Fruit fly (Drosophila melanogaster): ENCODE measurements around the gene sqz.

Gene sqz

dm6 chr3R:19151848-19152787, 11.9 kb upstream of the sqz start (continued):
- TF ChIP-seq CG8388 (GFP tag; optimal IDR thresholded peaks at IDR 0.05) (peak; percentile 27), kay (GFP tag; optimal IDR thresholded peaks at IDR 0.05) (no peak), NC2β (GFP tag; optimal IDR thresholded peaks at IDR 0.05) (no peak), nmo (GFP tag; optimal IDR thresholded peaks at IDR 0.05) (peak; percentile 24), CG32767 (GFP tag; IDR thresholded peaks at IDR 0.05) (no peak), CG30403 (GFP tag; optimal IDR thresholded peaks at IDR 0.05) (peak; percentile 13), Ptx1 (GFP tag; IDR thresholded peaks at IDR 0.05) (peak; percentile 56), MESR4 (GFP tag; optimal IDR thresholded peaks at IDR 0.05) (no peak), CG16813 (GFP tag; IDR thresholded peaks at IDR 0.05; ENCODE audit: partially characterized antibody) (no peak), CG6791 (GFP tag; IDR thresholded peaks at IDR 0.05; ENCODE audit: partially characterized antibody) (no peak), ttk (GFP tag; IDR thresholded peaks at IDR 0.05) (peak; percentile 67), Hsf (GFP tag; optimal IDR thresholded peaks at IDR 0.05) (no peak), prd (optimal IDR thresholded peaks at IDR 0.05) (no peak), prd (GFP tag; IDR thresholded peaks at IDR 0.05) (peak; percentile 72; the same call in 2 of the 3 replicates), NfI (GFP tag; optimal IDR thresholded peaks at IDR 0.05) (peak; percentile 18), CG32532 (GFP tag; IDR thresholded peaks at IDR 0.05) (peak; percentile 66; the same call in 1 of the 2 replicates), CG31365 (tag; optimal IDR thresholded peaks at IDR 0.05) (no peak), dpn (GFP tag; optimal IDR thresholded peaks at IDR 0.05) (no peak), Jarid2 (GFP tag; optimal IDR thresholded peaks at IDR 0.05) (no peak), CG5953 (GFP tag; IDR thresholded peaks at IDR 0.05) (peak; percentile 36; the same call in 1 of the 2 replicates), oc (tag; optimal IDR thresholded peaks at IDR 0.05) (peak; percentile 35), mld (GFP tag; IDR thresholded peaks at IDR 0.05; ENCODE audit: partially characterized antibody) (no peak), slbo (GFP tag; IDR thresholded peaks at IDR 0.05) (peak; percentile 78), CG13424 (tag; optimal IDR thresholded peaks at IDR 0.05) (peak; percentile 27), Mes4 (GFP tag; optimal IDR thresholded peaks at IDR 0.05) (no peak), CG9817 (tag; optimal IDR thresholded peaks at IDR 0.05) (peak; percentile 35), CG10565 (GFP tag; optimal IDR thresholded peaks at IDR 0.05) (no peak), CG9727 (GFP tag; optimal IDR thresholded peaks at IDR 0.05) (peak; percentile 16), gem (tag; optimal IDR thresholded peaks at IDR 0.05) (peak; percentile 59), ab (GFP tag; optimal IDR thresholded peaks at IDR 0.05) (no peak), CG12155 (GFP tag; optimal IDR thresholded peaks at IDR 0.05) (no peak), knrl (GFP tag; IDR thresholded peaks at IDR 0.05; ENCODE audit: partially characterized antibody) (no peak), Asciz (GFP tag; optimal IDR thresholded peaks at IDR 0.05) (no peak), CG9215 (GFP tag; IDR thresholded peaks at IDR 0.05) (peak; percentile 34; the same call in 1 of the 2 replicates), Atf6 (GFP tag; IDR thresholded peaks at IDR 0.05) (peak; percentile 31; the same call in 1 of the 2 replicates), CG7372 (GFP tag; IDR thresholded peaks at IDR 0.05) (peak; percentile 54; the same call in 1 of the 2 replicates), CG16863 (GFP tag; optimal IDR thresholded peaks at IDR 0.05) (no peak), vnd (GFP tag; IDR thresholded peaks at IDR 0.05; ENCODE audit: partially characterized antibody) (no peak), CG12104 (GFP tag; optimal IDR thresholded peaks at IDR 0.05) (no peak), nerfin-2 (GFP tag; IDR thresholded peaks at IDR 0.05; ENCODE audit: partially characterized antibody) (no peak), CG10209 (GFP tag; optimal IDR thresholded peaks at IDR 0.05) (peak; percentile 30), ac (GFP tag; optimal IDR thresholded peaks at IDR 0.05) (no peak), CG10366 (GFP tag; IDR thresholded peaks at IDR 0.05) (peak; percentile 41), bcd (GFP tag; optimal IDR thresholded peaks at IDR 0.05) (peak; percentile 24), Dek (tag; optimal IDR thresholded peaks at IDR 0.05) (peak; percentile 30), CHES-1-like (GFP tag; optimal IDR thresholded peaks at IDR 0.05) (no peak), ATbp (GFP tag; optimal IDR thresholded peaks at IDR 0.05) (peak; percentile 9), CG14860 (GFP tag; IDR thresholded peaks at IDR 0.05; ENCODE audit: partially characterized antibody) (no peak)

Data from whole organism, embryonic.